Worm (Caenorhabditis elegans) whole organism, L1 larva: ENCODE results near the gene C47A4.5.

ENCODE experiments used
- aly-2 ChIP-seq: fragments of 150-350 bp; optimal IDR thresholded peaks from 2 replicates; lab custom pipeline; 2014; ENCODE audit warnings: missing biosample characterization, missing genetic modification characterization
- ces-1 ChIP-seq: fragments of 150-350 bp; optimal IDR thresholded peaks from 2 replicates; lab custom pipeline; 2014; ENCODE audit warnings: missing biosample characterization, missing genetic modification reagents, missing genetic modification characterization
- dpl-1 ChIP-seq, 3 experiments: fragments of 150-350 bp in 2 of 3; sonication (generic microtip) in 1 of 3; optimal IDR thresholded peaks; 2 replicates each; lab custom pipeline; 2014 to 2017; ENCODE audit warnings: missing biosample characterization in 3 of 3, missing genetic modification characterization in 3 of 3, missing genetic modification reagents in 3 of 3
- fos-1 ChIP-seq: fragments of 150-350 bp; optimal IDR thresholded peaks from 2 replicates; lab custom pipeline; 2014; ENCODE audit warnings: missing biosample characterization, missing genetic modification characterization
- lin-15B ChIP-seq: fragments of 150-350 bp; sonication (generic microtip); optimal IDR thresholded peaks from 3 replicates; lab custom pipeline; 2014; ENCODE audit warnings: missing biosample characterization, missing genetic modification characterization
- pqm-1 ChIP-seq: sonication (generic microtip); optimal IDR thresholded peaks from 3 replicates; lab custom pipeline; 2017; ENCODE audit warnings: missing biosample characterization, missing genetic modification characterization
- unc-62 ChIP-seq: fragments of 150-350 bp; optimal IDR thresholded peaks from 2 replicates; lab custom pipeline; 2014; ENCODE audit warnings: missing biosample characterization, missing genetic modification reagents, missing genetic modification characterization

ce11 chrIV:13716279-13716678 lies 29.2 kb upstream of the C47A4.5 start, which contains the start of gene C47A4.1:
- TF ChIP-seq fos-1 (tag; lab: Kevin White, UChicago) (no peak), dpl-1 (GFP tag; optimal IDR thresholded peaks at IDR 0.05; lab: Kevin White, UChicago) (no peak), pqm-1 (tag; lab: Kevin White, UChicago) (no peak), ces-1 (GFP tag; lab: Kevin White, UChicago) (no peak), lin-15B (tag; lab: Kevin White, UChicago) (no peak), aly-2 (tag; lab: Kevin White, UChicago) (no peak), unc-62 (no peak)
